Worm (Caenorhabditis elegans) whole organism, L4 larva: Measurements from ENCODE around the gene nhr-195.

Experiments
- F26F4.8 ChIP-seq: fragments of 200-800 bp; sonication (Bioruptor generic); conservative IDR thresholded peaks from 2 replicates; pipeline ENCODE4 v1.3.6; 2022; ENCODE audit warnings: missing genetic modification characterization, missing compliant biosample characterization
- R02D3.7 ChIP-seq: fragments of 150-350 bp; sonication (generic microtip); optimal IDR thresholded peaks from 3 replicates; lab custom pipeline; 2014; ENCODE audit warnings: missing biosample characterization, missing genetic modification characterization
- ZK546.5 ChIP-seq, 2 experiments: sonication (generic microtip); optimal IDR thresholded peaks; 2 replicates each; lab custom pipeline; 2017; ENCODE audit warnings: missing biosample characterization in 2 of 2, missing genetic modification characterization in 2 of 2
- ceh-82 ChIP-seq: sonication (generic microtip); optimal IDR thresholded peaks from 2 replicates; lab custom pipeline; 2017; ENCODE audit warnings: missing biosample characterization, missing genetic modification characterization
- jun-1 ChIP-seq: fragments of 150-350 bp; optimal IDR thresholded peaks from 2 replicates; lab custom pipeline; 2014; ENCODE audit warnings: missing biosample characterization, missing genetic modification reagents, missing genetic modification characterization
- mxl-2 ChIP-seq: fragments of 200-800 bp; sonication (Bioruptor generic); conservative IDR thresholded peaks from 2 replicates; pipeline ENCODE4 v1.3.6; 2022; ENCODE audit warnings: missing genetic modification reagents, missing genetic modification characterization, missing compliant biosample characterization
- nhr-11 ChIP-seq: fragments of 150-350 bp; optimal IDR thresholded peaks from 2 replicates; lab custom pipeline; 2014; ENCODE audit warnings: missing biosample characterization, missing genetic modification characterization
- nhr-76 ChIP-seq: fragments of 150-350 bp; optimal IDR thresholded peaks from 2 replicates; lab custom pipeline; 2014; ENCODE audit warnings: missing biosample characterization, missing genetic modification characterization
- pha-4 ChIP-seq, 2 experiments: fragments of 150-350 bp in 1 of 2; fragments of 200-800 bp in 1 of 2; sonication (Bioruptor generic) in 1 of 2; IDR thresholded peaks in 1 of 2; optimal IDR thresholded peaks in 1 of 2; 2 replicates each; pipeline versions ENCODE4 v1.3.6 to Lab custom; 2014 to 2022; ENCODE audit warnings: missing genetic modification characterization in 2 of 2, missing genetic modification reagents in 2 of 2, missing biosample characterization in 1 of 2, missing compliant biosample characterization in 1 of 2
- skn-1 ChIP-seq: fragments of 150-350 bp; optimal IDR thresholded peaks from 2 replicates; lab custom pipeline; 2014; ENCODE audit warnings: missing biosample characterization, missing genetic modification characterization
- zag-1 ChIP-seq: fragments of 150-350 bp; optimal IDR thresholded peaks from 2 replicates; lab custom pipeline; 2014; ENCODE audit warnings: missing biosample characterization, missing genetic modification characterization
- ztf-11 ChIP-seq: fragments of 150-350 bp; optimal IDR thresholded peaks from 2 replicates; lab custom pipeline; 2014; ENCODE audit warnings: missing biosample characterization, missing genetic modification characterization

ce11 chrV:8947499-8947898, 24.7 kb downstream of the nhr-195 start, which contains the start of gene gck-1:
- TF ChIP-seq nhr-11 (tag; lab: Kevin White, UChicago) (no peak), ztf-11 (tag; lab: Kevin White, UChicago) (no peak), mxl-2 (GFP tag; lab: Robert Waterston, UW) (no peak), zag-1 (tag; lab: Kevin White, UChicago) (no peak), jun-1 (tag; lab: Kevin White, UChicago) (no peak), skn-1 (no peak), nhr-76 (no peak), R02D3.7 (tag; lab: Kevin White, UChicago) (no peak), pha-4 (GFP tag; IDR thresholded peaks at IDR 0.05; lab: Robert Waterston, UW) (no peak), pha-4 (tag; optimal IDR thresholded peaks at IDR 0.05; lab: Kevin White, UChicago) (no peak), ceh-82 (tag; lab: Kevin White, UChicago) (no peak), ZK546.5 (tag; optimal IDR thresholded peaks at IDR 0.05; lab: Kevin White, UChicago) (no peak), F26F4.8 (GFP tag; lab: Robert Waterston, UW) (no peak)
